Worm (Caenorhabditis elegans) whole organism, L1 larva: ENCODE results near the gene Y56A3A.28.

Experiments
- alr-1 ChIP-seq: fragments of 200-800 bp; sonication (Bioruptor generic); optimal IDR thresholded peaks from 2 replicates; lab custom pipeline; 2018; ENCODE audit warnings: borderline replicate concordance, mild to moderate bottlenecking, missing genetic modification characterization, missing compliant biosample characterization
- ama-1 ChIP-seq: fragments of 150-350 bp; optimal IDR thresholded peaks from 2 replicates; lab custom pipeline; 2014
- jun-1 ChIP-seq: fragments of 150-350 bp; optimal IDR thresholded peaks from 2 replicates; lab custom pipeline; 2014; ENCODE audit warnings: missing biosample characterization, missing genetic modification reagents, missing genetic modification characterization
- nhr-76 ChIP-seq: sonication (generic microtip); optimal IDR thresholded peaks from 2 replicates; lab custom pipeline; 2017; ENCODE audit warnings: missing biosample characterization, missing genetic modification characterization
- unc-62 ChIP-seq: fragments of 150-350 bp; optimal IDR thresholded peaks from 2 replicates; lab custom pipeline; 2014; ENCODE audit warnings: missing biosample characterization, missing genetic modification reagents, missing genetic modification characterization
- zag-1 ChIP-seq: fragments of 150-350 bp; optimal IDR thresholded peaks from 2 replicates; lab custom pipeline; 2014; ENCODE audit warnings: missing biosample characterization, missing genetic modification characterization

ce11 chrIII:11974414-11974813 is 3.2 kb upstream of the Y56A3A.28 start, which contains the start of gene Y56A3A.31:
- TF ChIP-seq nhr-76 (tag; lab: Kevin White, UChicago), result no peak
- no peak for TF ChIP-seq ama-1 (lab: Kevin White, UChicago)
- no peak for TF ChIP-seq jun-1 (tag; lab: Kevin White, UChicago)
- TF ChIP-seq alr-1 (tag; lab: Kevin White, UChicago), result no peak
- no peak for TF ChIP-seq zag-1 (tag; lab: Kevin White, UChicago)
- TF ChIP-seq unc-62, result no peak
